Worm (Caenorhabditis elegans): ENCODE results near the gene math-14.

ce11 chrII:1848109-1848508 is 21.1 kb upstream of the math-14 start, which contains the start of gene fbxb-97:
- TF ChIP-seq mdl-1 (tag; optimal IDR thresholded peaks at IDR 0.05) (no peak), fos-1 (tag; optimal IDR thresholded peaks at IDR 0.05) (no peak), fkh-10 (GFP tag; optimal IDR thresholded peaks at IDR 0.05) (no peak), arid-1 (GFP tag; conservative IDR thresholded peaks at IDR 0.05) (no peak), ctbp-1 (GFP tag; IDR thresholded peaks at IDR 0.05) (no peak), lin-13 (GFP tag; optimal IDR thresholded peaks at IDR 0.05) (no peak), ama-1 (optimal IDR thresholded peaks at IDR 0.05) (no peak), nhr-76 (tag; optimal IDR thresholded peaks at IDR 0.05) (no peak), zfp-3 (GFP tag; conservative IDR thresholded peaks at IDR 0.05) (no peak), aly-2 (tag; optimal IDR thresholded peaks at IDR 0.05) (no peak), lin-15B (tag; optimal IDR thresholded peaks at IDR 0.05) (no peak), unc-130 (GFP tag; optimal IDR thresholded peaks at IDR 0.05) (no peak)

All from whole organism, L4 larva.